Fruit fly (Drosophila melanogaster) whole organism, wandering third instar larva: ENCODE results near the gene Lectin-galC1.

Experiments used
- Abd-B ChIP-seq: fragments of >200 bp; optimal IDR thresholded peaks from 2 replicates; lab custom pipeline; 2017; ENCODE audit warnings: missing biosample characterization, missing genetic modification characterization
- CG32264 ChIP-seq: fragments of 200-800 bp; sonication (Bioruptor generic); optimal IDR thresholded peaks from 2 replicates; lab custom pipeline; 2016; ENCODE audit warnings: missing biosample characterization, missing genetic modification characterization
- CrebA ChIP-seq: fragments of 200-800 bp; sonication (Bioruptor generic); optimal IDR thresholded peaks from 2 replicates; lab custom pipeline; 2016; ENCODE audit warnings: missing biosample characterization, mild to moderate bottlenecking, missing genetic modification characterization, borderline replicate concordance
- Dfd ChIP-seq: fragments of >200 bp; optimal IDR thresholded peaks from 2 replicates; lab custom pipeline; 2017; ENCODE audit warnings: missing biosample characterization, missing genetic modification characterization
- Dif ChIP-seq: fragments of 200-275, 200-300 bp; sonication (Bioruptor generic); optimal IDR thresholded peaks from 2 replicates; lab custom pipeline; 2018; ENCODE audit warnings: missing biosample characterization, missing genetic modification characterization; ENCODE audit not compliant: partially characterized antibody
- GATAd ChIP-seq: sonication (Bioruptor generic); optimal IDR thresholded peaks from 2 replicates; lab custom pipeline; 2016; ENCODE audit warnings: missing biosample characterization, missing genetic modification characterization
- HLH106 ChIP-seq: fragments of 200-800 bp; optimal IDR thresholded peaks from 3 replicates; lab custom pipeline; 2019; ENCODE audit warnings: missing biosample characterization, mild to moderate bottlenecking, missing genetic modification characterization, moderate library complexity
- Hnf4 ChIP-seq: fragments of 200-800 bp; sonication (Bioruptor generic); optimal IDR thresholded peaks from 2 replicates; lab custom pipeline; 2016; ENCODE audit warnings: missing biosample characterization, mild to moderate bottlenecking, missing genetic modification characterization
- Hr78 ChIP-seq: fragments of >200 bp; optimal IDR thresholded peaks from 2 replicates; lab custom pipeline; 2017; ENCODE audit warnings: missing biosample characterization, missing genetic modification characterization
- Hr83 ChIP-seq: fragments of 200-300 bp; sonication (Bioruptor generic); optimal IDR thresholded peaks from 2 replicates; lab custom pipeline; 2016; ENCODE audit warnings: missing biosample characterization, mild to moderate bottlenecking, missing genetic modification characterization, moderate library complexity; ENCODE audit not compliant: poor library complexity, severe bottlenecking
- N ChIP-seq: fragments of >200 bp; optimal IDR thresholded peaks from 2 replicates; lab custom pipeline; 2018; ENCODE audit warnings: missing biosample characterization, missing external identifiers, missing genetic modification characterization
- OdsH ChIP-seq: fragments of 200-800 bp; sonication (Bioruptor generic); optimal IDR thresholded peaks from 2 replicates; lab custom pipeline; 2016; ENCODE audit warnings: missing biosample characterization, mild to moderate bottlenecking, missing genetic modification characterization
- Rel ChIP-seq, 2 experiments: fragments of 200-800 bp; sonication (Bioruptor generic) in 1 of 2; optimal IDR thresholded peaks; 2 replicates in 1 of 2; 3 replicates in 1 of 2; lab custom pipeline; 2016 to 2019; ENCODE audit warnings: mild to moderate bottlenecking in 2 of 2, missing biosample characterization in 2 of 2, missing genetic modification characterization in 2 of 2, moderate library complexity in 1 of 2
- Sp1 ChIP-seq: fragments of 200-800 bp; sonication (Bioruptor generic); optimal IDR thresholded peaks from 3 replicates; lab custom pipeline; 2019; ENCODE audit warnings: missing biosample characterization, mild to moderate bottlenecking, missing genetic modification characterization, moderate library complexity
- br ChIP-seq: fragments of 200-800 bp; sonication (Bioruptor generic); optimal IDR thresholded peaks from 2 replicates; lab custom pipeline; 2016; ENCODE audit warnings: missing biosample characterization, missing genetic modification characterization
- brk ChIP-seq: fragments of 200-800 bp; sonication (Bioruptor generic); optimal IDR thresholded peaks from 2 replicates; lab custom pipeline; 2016; ENCODE audit warnings: missing biosample characterization, mild to moderate bottlenecking, missing genetic modification characterization
- dl ChIP-seq, 2 experiments: fragments of 175-275, 200-275 bp in 1 of 2; fragments of 200-275 bp in 1 of 2; sonication (Bioruptor generic); optimal IDR thresholded peaks; lab custom pipeline; 2018; ENCODE audit warnings: mild to moderate bottlenecking in 2 of 2, missing biosample characterization in 2 of 2, missing genetic modification characterization in 2 of 2, moderate library complexity in 2 of 2; ENCODE audit not compliant: partially characterized antibody in 2 of 2, insufficient read depth in 1 of 2
- dmrt93B ChIP-seq: fragments of 200-800 bp; sonication (Bioruptor generic); optimal IDR thresholded peaks from 2 replicates; lab custom pipeline; 2018; ENCODE audit warnings: missing biosample characterization, mild to moderate bottlenecking, missing genetic modification characterization
- dsf ChIP-seq: sonication (Bioruptor generic); optimal IDR thresholded peaks from 2 replicates; lab custom pipeline; 2016; ENCODE audit warnings: missing biosample characterization, missing genetic modification characterization, borderline replicate concordance
- ey ChIP-seq: fragments of 200-800 bp; sonication (Bioruptor generic); optimal IDR thresholded peaks from 2 replicates; lab custom pipeline; 2016; ENCODE audit warnings: missing biosample characterization, missing genetic modification characterization
- foxo ChIP-seq, 2 experiments: fragments of 200-800 bp; sonication (Bioruptor generic); optimal IDR thresholded peaks; 2 replicates in 1 of 2; 3 replicates in 1 of 2; lab custom pipeline; 2016 to 2017; ENCODE audit warnings: missing biosample characterization in 2 of 2, missing genetic modification characterization in 2 of 2
- fru ChIP-seq: fragments of 200-800 bp; sonication (Bioruptor generic); optimal IDR thresholded peaks from 3 replicates; lab custom pipeline; 2016; ENCODE audit warnings: missing biosample characterization, mild to moderate bottlenecking, missing genetic modification characterization
- h ChIP-seq: fragments of 200-800 bp; sonication (Bioruptor generic); optimal IDR thresholded peaks from 3 replicates; lab custom pipeline; 2016; ENCODE audit warnings: missing biosample characterization, mild to moderate bottlenecking, missing genetic modification characterization
- lola ChIP-seq: fragments of >200 bp; optimal IDR thresholded peaks from 2 replicates; lab custom pipeline; 2017; ENCODE audit warnings: missing biosample characterization, missing genetic modification characterization
- pan ChIP-seq: fragments of >200 bp; optimal IDR thresholded peaks from 2 replicates; lab custom pipeline; 2017
- psq ChIP-seq: fragments of 200-800 bp; sonication (Bioruptor generic); optimal IDR thresholded peaks from 3 replicates; lab custom pipeline; 2017; ENCODE audit warnings: missing biosample characterization, mild to moderate bottlenecking, missing genetic modification characterization, moderate library complexity
- rgr ChIP-seq: fragments of 200-800 bp; sonication (Bioruptor generic); optimal IDR thresholded peaks from 3 replicates; lab custom pipeline; 2016; ENCODE audit warnings: missing biosample characterization, mild to moderate bottlenecking, missing genetic modification characterization
- sv ChIP-seq: fragments of 200-800 bp; sonication (Bioruptor generic); optimal IDR thresholded peaks from 3 replicates; lab custom pipeline; 2016; ENCODE audit warnings: missing biosample characterization, missing genetic modification characterization
- tai ChIP-seq: sonication (Bioruptor generic); optimal IDR thresholded peaks from 2 replicates; lab custom pipeline; 2016; ENCODE audit warnings: missing biosample characterization, missing genetic modification characterization
- usp ChIP-seq: fragments of >200 bp; optimal IDR thresholded peaks from 2 replicates; lab custom pipeline; 2017; ENCODE audit warnings: missing biosample characterization, missing genetic modification characterization
- woc ChIP-seq: sonication (Bioruptor generic); optimal IDR thresholded peaks from 2 replicates; lab custom pipeline; 2016; ENCODE audit warnings: missing biosample characterization, mild to moderate bottlenecking, missing genetic modification characterization

The Lectin-galC1 gene

dm6 chr2L:19439598-19440230, 22.5 kb downstream of the Lectin-galC1 start:
- TF ChIP-seq lola (no peak), OdsH (GFP tag; lab: Kevin White, UChicago) (peak; percentile 74), h (peak; percentile 67), Rel (GFP tag; optimal IDR thresholded peaks at IDR 0.05; lab: Kevin White, UChicago) (no peak), Rel (tag; optimal IDR thresholded peaks at IDR 0.05; lab: Kevin White, UChicago) (no peak), brk (no peak), br (GFP tag; lab: Kevin White, UChicago) (no peak), woc (GFP tag; lab: Kevin White, UChicago) (no peak), HLH106 (peak; percentile 56), foxo (GFP tag; optimal IDR thresholded peaks at IDR 0.05; lab: Kevin White, UChicago) (peak in 1 of 2 experiments; percentile 43), rgr (peak; percentile 84), sv (peak; percentile 80), pan (lab: Kevin White, UChicago) (no peak), Sp1 (peak; percentile 35), psq (GFP tag; lab: Kevin White, UChicago) (peak; percentile 44), Hnf4 (GFP tag; lab: Kevin White, UChicago) (peak; percentile 2), dl (GFP tag; optimal IDR thresholded peaks at IDR 0.05; lab: Kevin White, UChicago; ENCODE audit: insufficient read depth in 1 of 2, partially characterized antibody in 2 of 2) (no peak), Dif (no peak), ey (GFP tag; lab: Kevin White, UChicago) (peak; percentile 83), fru (GFP tag; lab: Kevin White, UChicago) (peak; percentile 7), CrebA (GFP tag; lab: Kevin White, UChicago) (no peak), Hr78 (no peak), dsf (GFP tag; lab: Kevin White, UChicago) (no peak), GATAd (GFP tag; lab: Kevin White, UChicago) (peak; percentile 71), usp (GFP tag; lab: Kevin White, UChicago) (no peak)
- TF ChIP-seq, all 38 proteins: peak for 12

- TF ChIP-seq dmrt93B (GFP tag; lab: Kevin White, UChicago), result no peak
- no peak for TF ChIP-seq brk
- no peak for TF ChIP-seq Rel (GFP tag; optimal IDR thresholded peaks at IDR 0.05; lab: Kevin White, UChicago)
- no peak for TF ChIP-seq Rel (tag; optimal IDR thresholded peaks at IDR 0.05; lab: Kevin White, UChicago)
- TF ChIP-seq N (GFP tag; lab: Kevin White, UChicago), result no peak
- TF ChIP-seq rgr, result no peak
- no peak for TF ChIP-seq woc (GFP tag; lab: Kevin White, UChicago)
- no peak for TF ChIP-seq CG32264 (GFP tag; lab: Kevin White, UChicago)
- TF ChIP-seq dsf (GFP tag; lab: Kevin White, UChicago), result no peak
Observed at dm6 chr2L:19440285-19440684, 23.0 kb downstream of the Lectin-galC1 start.

dm6 chr2L:19440732-19441131, 23.5 kb downstream of the Lectin-galC1 start:
- TF ChIP-seq h, result peak; percentile 0
- no peak for TF ChIP-seq Dfd (GFP tag; lab: Kevin White, UChicago)
- TF ChIP-seq psq (GFP tag; lab: Kevin White, UChicago), result peak; percentile 73
- TF ChIP-seq woc (GFP tag; lab: Kevin White, UChicago), result peak; percentile 31
- no peak for TF ChIP-seq usp (GFP tag; lab: Kevin White, UChicago)
- TF ChIP-seq HLH106, result peak; percentile 31
- peak; percentile 13 for TF ChIP-seq Hnf4 (GFP tag; lab: Kevin White, UChicago)
- peak; percentile 80 for TF ChIP-seq fru (GFP tag; lab: Kevin White, UChicago)

dm6 chr2L:19441339-19441738, 24.1 kb downstream of the Lectin-galC1 start:
- TF ChIP-seq ey (GFP tag; lab: Kevin White, UChicago) (no peak), usp (GFP tag; lab: Kevin White, UChicago) (no peak), foxo (GFP tag; optimal IDR thresholded peaks at IDR 0.05; lab: Kevin White, UChicago) (no peak), tai (GFP tag; lab: Kevin White, UChicago) (no peak), Hr78 (no peak), psq (GFP tag; lab: Kevin White, UChicago) (no peak), Abd-B (no peak), Hr83 (GFP tag; lab: Kevin White, UChicago) (no peak)
